Worm (Caenorhabditis elegans) whole organism, L4 larva: Measurements from ENCODE around the gene bgnt-1.3.

Experiments
- F26F4.8 ChIP-seq: fragments of 200-800 bp; sonication (Bioruptor generic); conservative IDR thresholded peaks from 2 replicates; pipeline ENCODE4 v1.3.6; 2022; ENCODE audit warnings: missing genetic modification characterization, missing compliant biosample characterization
- F44E2.7 ChIP-seq: fragments of 200-800 bp; sonication (Bioruptor generic); IDR thresholded peaks from 2 replicates; pipeline ENCODE4 v2.1.2; 2022; ENCODE audit warnings: missing genetic modification characterization, missing compliant biosample characterization
- T20F7.1 ChIP-seq: fragments of 200-800 bp; sonication (Bioruptor generic); optimal IDR thresholded peaks from 2 replicates; lab custom pipeline; 2018; ENCODE audit warnings: mild to moderate bottlenecking, missing genetic modification characterization, missing compliant biosample characterization
- T26A8.4 ChIP-seq: fragments of 200-800 bp; sonication (Bioruptor generic); IDR thresholded peaks from 2 replicates; pipeline ENCODE4 v1.3.6; 2022; ENCODE audit warnings: missing genetic modification characterization, missing compliant biosample characterization
- ZK337.2 ChIP-seq: fragments of 200-800 bp; sonication (Bioruptor generic); IDR thresholded peaks from 2 replicates; pipeline ENCODE4 v1.3.6; 2022; ENCODE audit warnings: missing genetic modification reagents, missing genetic modification characterization, missing compliant biosample characterization
- aha-1 ChIP-seq: fragments of 150-350 bp; peaks from one replicate; lab custom pipeline; 2014; ENCODE audit warnings: missing biosample characterization, missing genetic modification characterization
- aly-2 ChIP-seq: sonication (generic microtip); optimal IDR thresholded peaks from 2 replicates; lab custom pipeline; 2018; ENCODE audit warnings: missing biosample characterization, missing genetic modification characterization
- ama-1 ChIP-seq: fragments of 150-350 bp; optimal IDR thresholded peaks from 2 replicates; lab custom pipeline; 2014; ENCODE audit warnings: inconsistent platforms, mixed read lengths
- arid-1 ChIP-seq: fragments of 200-800 bp; sonication (Bioruptor generic); conservative IDR thresholded peaks from 2 replicates; pipeline ENCODE4 v1.3.6; 2022; ENCODE audit warnings: missing genetic modification reagents, missing genetic modification characterization, missing compliant biosample characterization
- ceh-28 ChIP-seq: fragments of 150-350 bp; optimal IDR thresholded peaks from 2 replicates; lab custom pipeline; 2014; ENCODE audit warnings: missing biosample characterization, missing genetic modification reagents, missing genetic modification characterization
- ceh-32 ChIP-seq: sonication (generic microtip); optimal IDR thresholded peaks from 2 replicates; lab custom pipeline; 2016; ENCODE audit warnings: mild to moderate bottlenecking, missing genetic modification characterization, missing compliant biosample characterization; ENCODE audit not compliant: poor library complexity
- daf-16 ChIP-seq, 3 experiments: sonication (generic microtip); optimal IDR thresholded peaks; 2 replicates each; lab custom pipeline; 2016 to 2017; ENCODE audit warnings: missing genetic modification characterization in 3 of 3, missing genetic modification reagents in 3 of 3, mild to moderate bottlenecking in 2 of 3, missing compliant biosample characterization in 2 of 3, missing biosample characterization in 1 of 3, moderate library complexity in 1 of 3
- daf-8 ChIP-seq: fragments of 200-800 bp; sonication (Bioruptor generic); IDR thresholded peaks from 2 replicates; pipeline ENCODE4 v1.3.6; 2022; ENCODE audit warnings: missing genetic modification characterization, missing compliant biosample characterization
- dmd-9 ChIP-seq: fragments of 200-800 bp; sonication (Bioruptor generic); IDR thresholded peaks from 2 replicates; pipeline ENCODE4 v1.3.6; 2022; ENCODE audit warnings: missing genetic modification reagents, missing genetic modification characterization, missing compliant biosample characterization
- duxl-1 ChIP-seq: sonication (generic microtip); optimal IDR thresholded peaks from 2 replicates; lab custom pipeline; 2016; ENCODE audit warnings: mild to moderate bottlenecking, missing genetic modification characterization, moderate library complexity, missing compliant biosample characterization; ENCODE audit not compliant: poor library complexity
- fkh-10 ChIP-seq: fragments of 150-350 bp; optimal IDR thresholded peaks from 2 replicates; lab custom pipeline; 2014; ENCODE audit warnings: missing biosample characterization, missing genetic modification reagents, missing genetic modification characterization
- fos-1 ChIP-seq: fragments of 150-350 bp; optimal IDR thresholded peaks from 2 replicates; lab custom pipeline; 2014; ENCODE audit warnings: missing biosample characterization, missing genetic modification characterization
- gei-8 ChIP-seq: fragments of 200-800 bp; sonication (Bioruptor generic); optimal IDR thresholded peaks from 2 replicates; lab custom pipeline; 2018; ENCODE audit warnings: mild to moderate bottlenecking, missing genetic modification characterization, missing compliant biosample characterization
- hif-1 ChIP-seq, 2 experiments: sonication (generic microtip); optimal IDR thresholded peaks; 2 replicates each; lab custom pipeline; 2016 to 2017; ENCODE audit warnings: missing compliant biosample characterization in 2 of 2, missing genetic modification characterization in 2 of 2, missing genetic modification reagents in 2 of 2, missing genotype in 2 of 2, mild to moderate bottlenecking in 1 of 2
- hlh-11 ChIP-seq: fragments of 200-800 bp; sonication (Bioruptor generic); optimal IDR thresholded peaks from 2 replicates; lab custom pipeline; 2018; ENCODE audit warnings: mild to moderate bottlenecking, missing genetic modification characterization, missing compliant biosample characterization
- hmg-1.1 ChIP-seq: fragments of 200-800 bp; sonication (Bioruptor generic); IDR thresholded peaks from 2 replicates; pipeline ENCODE4 v1.3.6; 2022; ENCODE audit warnings: missing genetic modification reagents, missing genetic modification characterization, missing compliant biosample characterization
- lin-39 ChIP-seq: fragments of 150-350 bp; optimal IDR thresholded peaks from 2 replicates; lab custom pipeline; 2014; ENCODE audit warnings: missing biosample characterization, missing genetic modification reagents, missing genetic modification characterization
- lir-3 ChIP-seq: sonication (generic microtip); optimal IDR thresholded peaks from 2 replicates; lab custom pipeline; 2016; ENCODE audit warnings: mild to moderate bottlenecking, missing genetic modification characterization, missing compliant biosample characterization
- madf-9 ChIP-seq: fragments of 200-800 bp; sonication (Bioruptor generic); conservative IDR thresholded peaks from 2 replicates; pipeline ENCODE4 v1.3.6; 2022; ENCODE audit warnings: missing genetic modification reagents, missing genetic modification characterization, missing compliant biosample characterization
- nhr-11 ChIP-seq: fragments of 150-350 bp; optimal IDR thresholded peaks from 2 replicates; lab custom pipeline; 2014; ENCODE audit warnings: missing biosample characterization, missing genetic modification characterization
- nhr-237 ChIP-seq: sonication (generic microtip); optimal IDR thresholded peaks from 2 replicates; lab custom pipeline; 2017; ENCODE audit warnings: missing biosample characterization, missing genetic modification characterization
- nhr-28 ChIP-seq: fragments of 150-350 bp; optimal IDR thresholded peaks from 2 replicates; lab custom pipeline; 2014; ENCODE audit warnings: missing biosample characterization, missing genetic modification characterization
- nhr-41 ChIP-seq: fragments of 200-800 bp; sonication (Bioruptor generic); IDR thresholded peaks from 2 replicates; pipeline ENCODE4 v1.3.6; 2022; ENCODE audit warnings: missing genetic modification reagents, missing genetic modification characterization, missing compliant biosample characterization
- pqm-1 ChIP-seq: sonication (generic microtip); optimal IDR thresholded peaks from 2 replicates; lab custom pipeline; 2017; ENCODE audit warnings: missing biosample characterization, missing genetic modification characterization
- rbr-2 ChIP-seq: sonication (generic microtip); optimal IDR thresholded peaks from 2 replicates; lab custom pipeline; 2016; ENCODE audit warnings: missing genotype, missing genetic modification characterization, missing compliant biosample characterization
- saeg-2 ChIP-seq: fragments of 200-800 bp; sonication (Bioruptor generic); IDR thresholded peaks from 2 replicates; pipeline ENCODE4 v1.3.6; 2022; ENCODE audit warnings: missing genetic modification reagents, missing genetic modification characterization, missing compliant biosample characterization
- snpc-1.2 ChIP-seq: fragments of 200-800 bp; sonication (Bioruptor generic); IDR thresholded peaks from 2 replicates; pipeline ENCODE4 v1.3.6; 2022; ENCODE audit warnings: missing genetic modification reagents, missing genetic modification characterization, missing compliant biosample characterization
- snpc-4 ChIP-seq: fragments of 150-350 bp; optimal IDR thresholded peaks from 2 replicates; lab custom pipeline; 2014; ENCODE audit warnings: missing biosample characterization, missing genetic modification characterization
- spr-1 ChIP-seq: sonication (generic microtip); optimal IDR thresholded peaks from 2 replicates; lab custom pipeline; 2016; ENCODE audit warnings: mild to moderate bottlenecking, missing genetic modification characterization, missing compliant biosample characterization
- spr-3 ChIP-seq: fragments of 200-800 bp; sonication (Bioruptor generic); optimal IDR thresholded peaks from 2 replicates; lab custom pipeline; 2018; ENCODE audit warnings: mild to moderate bottlenecking, missing genetic modification characterization, missing compliant biosample characterization
- unc-62 ChIP-seq, 3 experiments: fragments of 150-350 bp in 1 of 3; sonication (generic microtip); optimal IDR thresholded peaks in 2 of 3; peaks in 1 of 3; 1 replicate in 1 of 3; 2 replicates in 2 of 3; lab custom pipeline; 2014 to 2017; ENCODE audit warnings: missing biosample characterization in 3 of 3, missing genetic modification characterization in 3 of 3, missing genetic modification reagents in 3 of 3, missing genotype in 1 of 3
- vab-7 ChIP-seq: fragments of 200-800 bp; sonication (Bioruptor generic); IDR thresholded peaks from 2 replicates; pipeline ENCODE4 v1.3.6; 2022; ENCODE audit warnings: missing genetic modification reagents, missing genetic modification characterization, missing compliant biosample characterization
- zfp-3 ChIP-seq: fragments of 200-800 bp; sonication (Bioruptor generic); conservative IDR thresholded peaks from 2 replicates; pipeline ENCODE4 v1.3.6; 2022; ENCODE audit warnings: missing genetic modification reagents, missing genetic modification characterization, missing compliant biosample characterization

The bgnt-1.3 gene

DNA sequence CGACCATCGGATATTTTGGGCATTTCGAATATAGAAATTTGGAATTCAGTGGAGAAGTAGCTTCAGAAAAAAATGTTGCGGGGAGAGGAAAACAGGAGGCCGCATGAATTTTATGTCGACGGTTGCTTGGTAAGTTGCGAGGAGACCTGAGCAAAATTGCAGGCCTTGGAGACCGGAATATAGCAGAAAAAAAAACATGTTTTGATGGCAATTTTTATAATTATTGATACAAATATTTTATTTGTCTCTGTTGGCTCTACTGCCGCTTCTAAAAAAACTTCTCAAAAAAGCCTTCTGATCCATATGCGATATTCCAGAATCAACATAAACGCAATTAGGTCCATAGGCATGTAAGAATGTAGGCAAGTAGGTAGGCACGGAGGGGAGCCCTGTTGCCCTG lies 19.1 kb upstream of the bgnt-1.3 start, which contains the start of gene pacl-1:
Gene pacl-1 (minus strand): TSS at position 101 of the 400 bp plus-strand sequence.
- no peak for TF ChIP-seq F44E2.7 (GFP tag; lab: Robert Waterston, UW)
- no peak for TF ChIP-seq hlh-11
- TF ChIP-seq duxl-1 (tag; lab: Kevin White, UChicago) = no peak
- no peak for TF ChIP-seq ZK337.2 (GFP tag; lab: Robert Waterston, UW)
- no peak for TF ChIP-seq nhr-11
- TF ChIP-seq hmg-1.1 (GFP tag; lab: Robert Waterston, UW) = no peak
- TF ChIP-seq nhr-41 (GFP tag; lab: Robert Waterston, UW) = no peak
- no peak for TF ChIP-seq arid-1 (GFP tag; lab: Robert Waterston, UW)
- TF ChIP-seq snpc-1.2 = no peak
- TF ChIP-seq spr-1 (tag; lab: Kevin White, UChicago) = no peak
- no peak for TF ChIP-seq nhr-28 (tag; lab: Kevin White, UChicago)
- TF ChIP-seq madf-9 (GFP tag; lab: Robert Waterston, UW) = no peak

DNA sequence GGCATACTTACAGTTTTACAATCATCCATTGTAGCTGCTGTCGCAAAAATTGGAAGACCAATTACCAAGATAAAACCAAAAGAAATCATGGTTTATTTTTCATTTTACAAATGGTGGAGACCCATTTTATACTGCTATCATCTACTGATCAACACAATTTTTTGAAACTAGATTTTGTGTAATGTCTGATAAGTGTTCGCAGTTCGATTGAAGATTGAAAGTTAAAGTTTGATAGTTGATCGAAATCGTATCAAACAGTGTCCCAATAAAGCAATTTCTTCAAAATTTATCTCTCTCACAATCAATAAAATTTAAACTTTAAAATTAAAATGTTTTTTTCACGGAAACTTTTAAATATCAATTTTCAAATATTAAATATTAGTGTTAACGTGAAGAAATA lies 14.8 kb upstream of the bgnt-1.3 start, which contains the start of gene T13F3.6:
Gene T13F3.6 (minus strand): TSS at position 101 of the 400 bp plus-strand sequence.
- TF ChIP-seq hmg-1.1 (GFP tag; lab: Robert Waterston, UW) (no peak), snpc-4 (tag; lab: Kevin White, UChicago) (no peak), lir-3 (tag; lab: Kevin White, UChicago) (no peak), daf-8 (GFP tag; lab: Robert Waterston, UW) (no peak), aha-1 (no peak), T26A8.4 (GFP tag; lab: Robert Waterston, UW) (no peak), spr-3 (no peak), fos-1 (tag; lab: Kevin White, UChicago) (no peak), gei-8 (GFP tag; lab: Kevin White, UChicago) (no peak), nhr-11 (no peak), lin-39 (tag; lab: Kevin White, UChicago) (no peak), saeg-2 (GFP tag; lab: Robert Waterston, UW) (no peak), ZK337.2 (GFP tag; lab: Robert Waterston, UW) (no peak), pqm-1 (tag; lab: Kevin White, UChicago) (no peak)
- TF ChIP-seq, all 104 proteins: peak for 0

DNA sequence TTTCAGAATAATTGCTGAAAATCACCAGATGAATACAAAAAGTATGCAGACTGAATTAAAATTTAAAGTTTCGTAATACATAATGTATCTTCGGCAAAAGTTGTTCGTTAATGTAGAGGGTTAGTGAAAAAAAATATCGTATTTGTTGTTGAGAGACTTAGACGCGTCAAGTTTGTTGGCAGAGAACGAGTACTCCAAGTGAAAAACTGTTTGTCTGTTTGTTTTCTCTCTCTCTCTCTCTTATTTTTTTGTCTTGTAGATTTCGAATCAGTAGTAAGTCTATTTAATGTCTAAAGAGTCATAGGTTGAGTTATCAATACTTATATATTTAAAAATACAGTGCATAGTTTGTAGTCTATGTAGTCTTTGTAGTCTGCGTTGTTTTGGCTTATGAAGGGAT lies 13.3 kb upstream of the bgnt-1.3 start, which contains the start of the genes fbxa-2 and T13F3.8:
Gene fbxa-2 (minus strand): TSS at position 101 of the 400 bp plus-strand sequence.
Gene T13F3.8 (plus strand): TSS at position 245 of the 400 bp plus-strand sequence.
- TF ChIP-seq nhr-28 (tag; lab: Kevin White, UChicago) = peak; percentile 39
- no peak for TF ChIP-seq daf-16 (GFP tag; optimal IDR thresholded peaks at IDR 0.05; lab: Kevin White, UChicago)
- no peak for TF ChIP-seq daf-16 (tag; optimal IDR thresholded peaks at IDR 0.05; lab: Kevin White, UChicago)
- TF ChIP-seq zfp-3 = 0 out of 2 replicates have a peak, but pooled peaks have one; percentile 15

DNA sequence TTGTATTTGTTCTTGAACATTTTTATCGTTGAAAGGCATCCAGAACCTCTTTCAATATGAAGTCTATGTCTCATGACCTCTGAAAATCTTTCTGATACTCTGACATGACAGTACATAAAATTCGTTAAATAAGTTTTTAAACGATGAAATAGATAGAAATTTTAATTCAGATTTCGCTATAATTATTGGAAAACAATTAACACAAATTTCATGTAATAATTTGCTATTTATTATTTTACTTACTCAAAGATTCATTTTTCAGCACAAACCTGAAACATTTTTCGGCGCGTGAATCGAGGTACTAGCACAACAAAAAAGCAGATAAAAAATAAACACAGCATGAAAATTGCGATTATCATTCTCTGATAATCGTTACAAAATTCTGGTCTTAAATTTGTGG lies 10.2 kb upstream of the bgnt-1.3 start, which contains the start of gene T13F3.4:
Gene T13F3.4 (minus strand): TSS at position 101 of the 400 bp plus-strand sequence.
- no peak for TF ChIP-seq fos-1 (tag; lab: Kevin White, UChicago)
- no peak for TF ChIP-seq vab-7 (GFP tag; lab: Robert Waterston, UW)
- TF ChIP-seq dmd-9 = no peak
- TF ChIP-seq hif-1 (tag; optimal IDR thresholded peaks at IDR 0.05; lab: Kevin White, UChicago) = no peak
- no peak for TF ChIP-seq fkh-10 (GFP tag; lab: Kevin White, UChicago)
- TF ChIP-seq T20F7.1 = no peak

DNA sequence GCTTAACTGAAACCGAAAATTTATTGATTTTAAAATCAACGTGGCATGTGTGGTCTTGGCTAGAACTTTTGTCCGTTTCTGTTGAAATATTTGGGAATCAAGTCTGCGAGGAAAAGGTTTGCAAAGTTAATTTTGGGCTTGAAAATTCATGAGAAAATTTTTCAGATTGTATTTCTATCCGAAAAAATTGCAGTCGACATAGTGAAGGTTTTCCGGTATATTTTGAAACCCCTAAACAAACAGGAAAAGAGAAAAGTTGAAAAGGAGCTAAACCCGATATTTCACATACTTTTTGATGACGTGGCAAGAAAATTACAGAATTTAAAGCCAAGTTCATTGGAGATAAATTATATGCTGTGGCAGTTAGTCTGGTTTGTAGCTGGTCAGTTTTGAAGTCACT lies 3.4 kb upstream of the bgnt-1.3 start, which contains the start of gene nhr-127:
Gene nhr-127 (plus strand): TSS at position 301 of the 400 bp plus-strand sequence.
- TF ChIP-seq ceh-28 (tag; lab: Kevin White, UChicago) = no peak
- TF ChIP-seq snpc-4 (tag; lab: Kevin White, UChicago) = no peak
- TF ChIP-seq unc-62 (GFP tag; optimal IDR thresholded peaks at IDR 0.05 in 1 of 2; lab: Kevin White, UChicago) = no peak
- no peak for TF ChIP-seq unc-62 (tag; optimal IDR thresholded peaks at IDR 0.05; lab: Kevin White, UChicago)
- TF ChIP-seq rbr-2 (tag; lab: Kevin White, UChicago) = no peak
- TF ChIP-seq F26F4.8 (GFP tag; lab: Robert Waterston, UW) = no peak
- no peak for TF ChIP-seq ama-1 (lab: Kevin White, UChicago)
- no peak for TF ChIP-seq nhr-237 (tag; lab: Kevin White, UChicago)
- TF ChIP-seq aly-2 = no peak
- no peak for TF ChIP-seq ceh-32 (tag; lab: Kevin White, UChicago)
- TF ChIP-seq spr-1 (tag; lab: Kevin White, UChicago) = no peak
